Fruit fly (Drosophila melanogaster): ENCODE results near the gene Aos1.

Gene Aos1

dm6 chr3R:12408160-12408559 is 25.5 kb downstream of the Aos1 start, which contains the start of gene CG5196 (continued):
- TF ChIP-seq Eip74EF (GFP tag; optimal IDR thresholded peaks at IDR 0.05) = no peak
- peak in 1 of 2 experiments; percentile 53 for TF ChIP-seq insv (GFP tag; optimal IDR thresholded peaks at IDR 0.05)
- TF ChIP-seq CG18599 (GFP tag; optimal IDR thresholded peaks at IDR 0.05) = no peak
- peak; percentile 20 for TF ChIP-seq gsb-n (tag; optimal IDR thresholded peaks at IDR 0.05)
- TF ChIP-seq NfI (GFP tag; optimal IDR thresholded peaks at IDR 0.05) = peak; percentile 30
- TF ChIP-seq MBD-R2 (GFP tag; IDR thresholded peaks at IDR 0.05) = peak; percentile 95
- TF ChIP-seq sens-2 (GFP tag; IDR thresholded peaks at IDR 0.05) = no peak
- no peak for TF ChIP-seq Oaz (GFP tag; IDR thresholded peaks at IDR 0.05)
- TF ChIP-seq jumu (GFP tag; optimal IDR thresholded peaks at IDR 0.05) = peak; percentile 5
- TF ChIP-seq Lim3 (GFP tag; IDR thresholded peaks at IDR 0.05) = no peak
- TF ChIP-seq sna (GFP tag; IDR thresholded peaks at IDR 0.05; ENCODE audit: partially characterized antibody) = peak; percentile 60
- peak; percentile 7 for TF ChIP-seq CG7928 (GFP tag; optimal IDR thresholded peaks at IDR 0.05)
- no peak for TF ChIP-seq CG12219 (GFP tag; optimal IDR thresholded peaks at IDR 0.05)
- peak; percentile 49; the same call in 2 of the 3 replicates for TF ChIP-seq Doc3 (GFP tag; IDR thresholded peaks at IDR 0.05; ENCODE audit: partially characterized antibody)
- TF ChIP-seq CG34422 (GFP tag; IDR thresholded peaks at IDR 0.05) = peak; percentile 84; the same call in 2 of the 3 replicates
- no peak for TF ChIP-seq Six4 (GFP tag; optimal IDR thresholded peaks at IDR 0.05)
- no peak for TF ChIP-seq CG9215 (GFP tag; IDR thresholded peaks at IDR 0.05)
- TF ChIP-seq Opbp (GFP tag; IDR thresholded peaks at IDR 0.05; ENCODE audit: partially characterized antibody) = peak; percentile 72
- no peak for TF ChIP-seq NK7.1 (GFP tag; optimal IDR thresholded peaks at IDR 0.05)
- TF ChIP-seq Abd-B (GFP tag; optimal IDR thresholded peaks at IDR 0.05) = peak; percentile 43
- TF ChIP-seq CG2120 (GFP tag; optimal IDR thresholded peaks at IDR 0.05) = peak; percentile 23
- no peak for TF ChIP-seq CG12744 (GFP tag; optimal IDR thresholded peaks at IDR 0.05)

dm6 chr3R:12406235-12407196 is 27.1 kb downstream of the Aos1 start, which contains the start of gene CG5167:
Gene CG5167 (plus strand): TSS chr3R:12406532.
- TF ChIP-seq CG18011 (GFP tag; optimal IDR thresholded peaks at IDR 0.05) (no peak), wdn (GFP tag; IDR thresholded peaks at IDR 0.05) (no peak), Med (GFP tag) (peak; percentile 55), hb (GFP tag; IDR thresholded peaks at IDR 0.05; ENCODE audit: partially characterized antibody) (no peak), pan (optimal IDR thresholded peaks at IDR 0.05) (no peak), pan (GFP tag; optimal IDR thresholded peaks at IDR 0.05 in 1 of 2, IDR thresholded peaks at IDR 0.05 in 1 of 2) (no peak), cad (GFP tag; optimal IDR thresholded peaks at IDR 0.05) (no peak), B-H1 (GFP tag; IDR thresholded peaks at IDR 0.05) (peak; percentile 11; the same call in 1 of the 3 replicates), CG1233 (GFP tag; optimal IDR thresholded peaks at IDR 0.05) (no peak), hbn (GFP tag; IDR thresholded peaks at IDR 0.05; ENCODE audit: partially characterized antibody) (0 out of 2 replicates have a peak, but pooled peaks have one; percentile 17), Eip74EF (GFP tag; optimal IDR thresholded peaks at IDR 0.05) (no peak), ap (GFP tag; IDR thresholded peaks at IDR 0.05) (no peak), CG2116 (GFP tag; optimal IDR thresholded peaks at IDR 0.05) (peak; percentile 43), shn (GFP tag; optimal IDR thresholded peaks at IDR 0.05) (no peak), CG5953 (GFP tag; IDR thresholded peaks at IDR 0.05) (no peak), danr (GFP tag; IDR thresholded peaks at IDR 0.05) (no peak), CG7357 (GFP tag; IDR thresholded peaks at IDR 0.05) (no peak), Meics (GFP tag; optimal IDR thresholded peaks at IDR 0.05) (peak; percentile 38), CG10543 (GFP tag; optimal IDR thresholded peaks at IDR 0.05) (no peak), CG12236 (GFP tag; optimal IDR thresholded peaks at IDR 0.05) (no peak), ranshi (GFP tag; IDR thresholded peaks at IDR 0.05) (no peak), fu2 (GFP tag; optimal IDR thresholded peaks at IDR 0.05) (no peak), Fer2 (tag; optimal IDR thresholded peaks at IDR 0.05) (no peak), Jarid2 (GFP tag; optimal IDR thresholded peaks at IDR 0.05) (no peak), ttk (GFP tag; IDR thresholded peaks at IDR 0.05) (no peak), CG5180 (GFP tag; optimal IDR thresholded peaks at IDR 0.05) (no peak), E2f2 (GFP tag; IDR thresholded peaks at IDR 0.05) (peak; percentile 50; the same call in 1 of the 2 replicates)
